Worm (Caenorhabditis elegans): ENCODE data around the gene C33A12.4.

Gene C33A12.4

ce11 chrIV:9490320-9490719 lies 20.0 kb downstream of the C33A12.4 start, which contains the start of gene sru-6:
Gene sru-6 (plus strand): TSS chrIV:9490620.
- TF ChIP-seq B0310.2 (tag; optimal IDR thresholded peaks at IDR 0.05) (no peak), tra-4 (tag; optimal IDR thresholded peaks at IDR 0.05) (no peak), tbx-37 (GFP tag; conservative IDR thresholded peaks at IDR 0.05) (no peak), pes-1 (GFP tag; IDR thresholded peaks at IDR 0.05) (no peak), tbx-11 (GFP tag; IDR thresholded peaks at IDR 0.05) (no peak), F13C5.2 (tag; optimal IDR thresholded peaks at IDR 0.05) (no peak), ets-7 (tag; optimal IDR thresholded peaks at IDR 0.05) (no peak), hmg-4 (GFP tag; optimal IDR thresholded peaks at IDR 0.05) (no peak), sea-1 (GFP tag; conservative IDR thresholded peaks at IDR 0.05) (no peak), flt-1 (GFP tag; IDR thresholded peaks at IDR 0.05) (no peak), ceh-36 (tag; optimal IDR thresholded peaks at IDR 0.05) (no peak), ceh-13 (GFP tag; optimal IDR thresholded peaks at IDR 0.05) (no peak), scrt-1 (GFP tag; IDR thresholded peaks at IDR 0.05) (no peak), hmbx-1 (tag; optimal IDR thresholded peaks at IDR 0.05) (no peak), aly-1 (tag; optimal IDR thresholded peaks at IDR 0.05) (no peak)

- TF ChIP-seq ama-1 (optimal IDR thresholded peaks at IDR 0.05) (no peak), ceh-36 (tag; optimal IDR thresholded peaks at IDR 0.05) (no peak), flt-1 (GFP tag; IDR thresholded peaks at IDR 0.05) (no peak), tbx-37 (GFP tag; conservative IDR thresholded peaks at IDR 0.05) (no peak), pes-1 (GFP tag; IDR thresholded peaks at IDR 0.05) (no peak), tra-4 (tag; optimal IDR thresholded peaks at IDR 0.05) (no peak), sea-1 (GFP tag; conservative IDR thresholded peaks at IDR 0.05) (no peak), tbx-11 (GFP tag; IDR thresholded peaks at IDR 0.05) (no peak), ceh-13 (GFP tag; optimal IDR thresholded peaks at IDR 0.05) (no peak), scrt-1 (GFP tag; IDR thresholded peaks at IDR 0.05) (no peak), hnd-1 (tag; optimal IDR thresholded peaks at IDR 0.05) (no peak), ets-7 (tag; optimal IDR thresholded peaks at IDR 0.05) (no peak)
These were observed 22.1 kb downstream of the C33A12.4 start, which contains the start of gene sru-1 for ce11 chrIV:9488315-9488714. Gene sru-1 (plus strand): TSS chrIV:9488615.

ce11 chrIV:9486779-9487178 lies 23.6 kb downstream of the C33A12.4 start:
- no peak for TF ChIP-seq ceh-13 (GFP tag; optimal IDR thresholded peaks at IDR 0.05)
- TF ChIP-seq F13C5.2 (tag; optimal IDR thresholded peaks at IDR 0.05), result no peak
- TF ChIP-seq sea-1 (GFP tag; conservative IDR thresholded peaks at IDR 0.05), result no peak
- TF ChIP-seq flt-1 (GFP tag; IDR thresholded peaks at IDR 0.05), result no peak
- no peak for TF ChIP-seq tbx-37 (GFP tag; conservative IDR thresholded peaks at IDR 0.05)
- no peak for TF ChIP-seq B0310.2 (tag; optimal IDR thresholded peaks at IDR 0.05)
- TF ChIP-seq scrt-1 (GFP tag; IDR thresholded peaks at IDR 0.05), result no peak
- no peak for TF ChIP-seq hmg-4 (GFP tag; optimal IDR thresholded peaks at IDR 0.05)
- TF ChIP-seq hmbx-1 (tag; optimal IDR thresholded peaks at IDR 0.05), result no peak

- TF ChIP-seq ama-1 (optimal IDR thresholded peaks at IDR 0.05) (no peak), hmbx-1 (tag; optimal IDR thresholded peaks at IDR 0.05) (no peak), pes-1 (GFP tag; IDR thresholded peaks at IDR 0.05) (no peak), aly-1 (tag; optimal IDR thresholded peaks at IDR 0.05) (no peak), ceh-36 (tag; optimal IDR thresholded peaks at IDR 0.05) (no peak), tbx-37 (GFP tag; conservative IDR thresholded peaks at IDR 0.05) (no peak), flt-1 (GFP tag; IDR thresholded peaks at IDR 0.05) (no peak), tbx-11 (GFP tag; IDR thresholded peaks at IDR 0.05) (no peak), F13C5.2 (tag; optimal IDR thresholded peaks at IDR 0.05) (no peak), sea-1 (GFP tag; conservative IDR thresholded peaks at IDR 0.05) (no peak), hmg-4 (GFP tag; optimal IDR thresholded peaks at IDR 0.05) (no peak)
These were observed 24.4 kb downstream of the C33A12.4 start, which contains the start of gene sru-2 for ce11 chrIV:9485972-9486371. Gene sru-2 (plus strand): TSS chrIV:9486272.

- no peak for TF ChIP-seq ama-1 (optimal IDR thresholded peaks at IDR 0.05)
- no peak for TF ChIP-seq ceh-13 (GFP tag; optimal IDR thresholded peaks at IDR 0.05)
- no peak for TF ChIP-seq ets-7 (tag; optimal IDR thresholded peaks at IDR 0.05)
- no peak for TF ChIP-seq pes-1 (GFP tag; IDR thresholded peaks at IDR 0.05)
- no peak for TF ChIP-seq hmg-4 (GFP tag; optimal IDR thresholded peaks at IDR 0.05)
- TF ChIP-seq hnd-1 (tag; optimal IDR thresholded peaks at IDR 0.05), result no peak
- no peak for TF ChIP-seq tbx-11 (GFP tag; IDR thresholded peaks at IDR 0.05)
- TF ChIP-seq aly-1 (tag; optimal IDR thresholded peaks at IDR 0.05), result no peak
- TF ChIP-seq flt-1 (GFP tag; IDR thresholded peaks at IDR 0.05), result no peak
- TF ChIP-seq B0310.2 (tag; optimal IDR thresholded peaks at IDR 0.05), result no peak
- TF ChIP-seq ceh-36 (tag; optimal IDR thresholded peaks at IDR 0.05), result no peak
- TF ChIP-seq tbx-37 (GFP tag; conservative IDR thresholded peaks at IDR 0.05), result no peak
- no peak for TF ChIP-seq sea-1 (GFP tag; conservative IDR thresholded peaks at IDR 0.05)
- no peak for TF ChIP-seq scrt-1 (GFP tag; IDR thresholded peaks at IDR 0.05)
- TF ChIP-seq hmbx-1 (tag; optimal IDR thresholded peaks at IDR 0.05), result no peak
- no peak for TF ChIP-seq tra-4 (tag; optimal IDR thresholded peaks at IDR 0.05)
- no peak for TF ChIP-seq F13C5.2 (tag; optimal IDR thresholded peaks at IDR 0.05)
These were observed 25.3 kb downstream of the C33A12.4 start, which contains the start of gene gadr-2 for ce11 chrIV:9485040-9485439. Gene gadr-2 (minus strand): TSS chrIV:9485140.

ce11 chrIV:9480936-9481335 lies 29.4 kb downstream of the C33A12.4 start, which contains the start of gene cng-3:
Gene cng-3 (minus strand): TSS chrIV:9481037.
- TF ChIP-seq hnd-1 (tag; optimal IDR thresholded peaks at IDR 0.05) (no peak), F13C5.2 (tag; optimal IDR thresholded peaks at IDR 0.05) (no peak), B0310.2 (tag; optimal IDR thresholded peaks at IDR 0.05) (no peak), tbx-37 (GFP tag; conservative IDR thresholded peaks at IDR 0.05) (no peak), scrt-1 (GFP tag; IDR thresholded peaks at IDR 0.05) (no peak)

ce11 chrIV:9477135-9477928 lies 33.0 kb downstream of the C33A12.4 start, which contains the start of gene wrt-3:
Gene wrt-3 (minus strand): TSS chrIV:9477456.
- TF ChIP-seq ceh-36 (tag; optimal IDR thresholded peaks at IDR 0.05) (peak; percentile 95), ceh-13 (GFP tag; optimal IDR thresholded peaks at IDR 0.05) (peak; percentile 93), tbx-37 (GFP tag; conservative IDR thresholded peaks at IDR 0.05) (peak; percentile 94), scrt-1 (GFP tag; IDR thresholded peaks at IDR 0.05) (peak; percentile 99), ama-1 (optimal IDR thresholded peaks at IDR 0.05) (no peak), tra-4 (tag; optimal IDR thresholded peaks at IDR 0.05) (peak; percentile 87), sea-1 (GFP tag; conservative IDR thresholded peaks at IDR 0.05) (no peak; the same call in 1 of the 2 replicates), tbx-11 (GFP tag; IDR thresholded peaks at IDR 0.05) (peak; percentile 98), aly-1 (tag; optimal IDR thresholded peaks at IDR 0.05) (peak; percentile 95), pes-1 (GFP tag; IDR thresholded peaks at IDR 0.05) (peak; percentile 98), B0310.2 (tag; optimal IDR thresholded peaks at IDR 0.05) (peak; percentile 92), flt-1 (GFP tag; IDR thresholded peaks at IDR 0.05) (peak; percentile 95), hmbx-1 (tag; optimal IDR thresholded peaks at IDR 0.05) (peak; percentile 81), F13C5.2 (tag; optimal IDR thresholded peaks at IDR 0.05) (peak; percentile 91), ets-7 (tag; optimal IDR thresholded peaks at IDR 0.05) (peak; percentile 86), hmg-4 (GFP tag; optimal IDR thresholded peaks at IDR 0.05) (no peak), hnd-1 (tag; optimal IDR thresholded peaks at IDR 0.05) (peak; percentile 87)
